Worm (Caenorhabditis elegans): ENCODE results near the gene srh-48.

DNA sequence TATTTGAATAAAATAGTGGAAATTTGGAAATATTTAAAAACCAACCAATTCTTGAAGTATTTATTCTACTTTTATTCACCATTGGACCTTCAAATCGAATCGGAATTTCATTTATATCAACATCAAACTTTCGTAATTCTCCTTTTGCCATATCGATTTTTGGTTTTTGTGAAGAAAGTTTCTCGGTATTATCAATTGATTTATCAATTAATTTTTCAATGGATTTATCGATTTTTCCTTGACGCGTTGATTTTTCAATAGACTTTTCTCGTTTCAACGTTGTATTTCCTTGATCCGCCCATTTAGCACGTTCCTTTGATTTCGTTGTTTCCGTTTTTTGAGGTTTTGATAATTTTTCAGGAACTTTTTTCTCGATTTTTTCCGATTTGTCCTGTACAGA lies 10.5 kb upstream of the srh-48 start:
- no peak for TF ChIP-seq unc-30 (tag; optimal IDR thresholded peaks at IDR 0.05)
- TF ChIP-seq unc-62 (GFP tag; optimal IDR thresholded peaks at IDR 0.05): no peak
- TF ChIP-seq ztf-4 (tag; optimal IDR thresholded peaks at IDR 0.05): no peak
- TF ChIP-seq fos-1 (tag; optimal IDR thresholded peaks at IDR 0.05): no peak
- no peak for TF ChIP-seq lin-13 (GFP tag; optimal IDR thresholded peaks at IDR 0.05)
- TF ChIP-seq egl-27 (tag; optimal IDR thresholded peaks at IDR 0.05): no peak
- TF ChIP-seq nhr-84 (tag; optimal IDR thresholded peaks at IDR 0.05): no peak
- no peak for TF ChIP-seq nhr-12 (tag; optimal IDR thresholded peaks at IDR 0.05)
